Worm (Caenorhabditis elegans) whole organism, L4 larva: Measurements from ENCODE around the gene nlp-25.

Source experiments
- T20F7.1 ChIP-seq: fragments of 200-800 bp; sonication (Bioruptor generic); optimal IDR thresholded peaks from 2 replicates; lab custom pipeline; 2018; ENCODE audit warnings: mild to moderate bottlenecking, missing genetic modification characterization, missing compliant biosample characterization
- ceh-32 ChIP-seq: sonication (generic microtip); optimal IDR thresholded peaks from 2 replicates; lab custom pipeline; 2016; ENCODE audit warnings: mild to moderate bottlenecking, missing genetic modification characterization, missing compliant biosample characterization; ENCODE audit not compliant: poor library complexity
- ceh-82 ChIP-seq: sonication (generic microtip); optimal IDR thresholded peaks from 2 replicates; lab custom pipeline; 2017; ENCODE audit warnings: missing biosample characterization, missing genetic modification characterization
- daf-16 ChIP-seq, 3 experiments: sonication (generic microtip); optimal IDR thresholded peaks; 2 replicates each; lab custom pipeline; 2016 to 2017; ENCODE audit warnings: missing genetic modification characterization in 3 of 3, missing genetic modification reagents in 3 of 3, mild to moderate bottlenecking in 2 of 3, missing compliant biosample characterization in 2 of 3, missing biosample characterization in 1 of 3, moderate library complexity in 1 of 3
- dpl-1 ChIP-seq: fragments of 150-350 bp; optimal IDR thresholded peaks from 2 replicates; lab custom pipeline; 2014; ENCODE audit warnings: missing biosample characterization, missing genetic modification reagents, missing genetic modification characterization
- jun-1 ChIP-seq: fragments of 150-350 bp; optimal IDR thresholded peaks from 2 replicates; lab custom pipeline; 2014; ENCODE audit warnings: missing biosample characterization, missing genetic modification reagents, missing genetic modification characterization
- lin-15B ChIP-seq: fragments of 150-350 bp; sonication (generic microtip); optimal IDR thresholded peaks from 3 replicates; lab custom pipeline; 2014; ENCODE audit warnings: missing biosample characterization, missing genetic modification characterization
- skn-1 ChIP-seq: fragments of 150-350 bp; optimal IDR thresholded peaks from 2 replicates; lab custom pipeline; 2014; ENCODE audit warnings: missing biosample characterization, missing genetic modification characterization
- snpc-4 ChIP-seq: fragments of 150-350 bp; optimal IDR thresholded peaks from 2 replicates; lab custom pipeline; 2014; ENCODE audit warnings: missing biosample characterization, missing genetic modification characterization
- unc-62 ChIP-seq, 3 experiments: fragments of 150-350 bp in 1 of 3; sonication (generic microtip); optimal IDR thresholded peaks in 2 of 3; peaks in 1 of 3; 1 replicate in 1 of 3; 2 replicates in 2 of 3; lab custom pipeline; 2014 to 2017; ENCODE audit warnings: missing biosample characterization in 3 of 3, missing genetic modification characterization in 3 of 3, missing genetic modification reagents in 3 of 3, missing genotype in 1 of 3
- vab-7 ChIP-seq: fragments of 200-800 bp; sonication (Bioruptor generic); IDR thresholded peaks from 2 replicates; pipeline ENCODE4 v1.3.6; 2022; ENCODE audit warnings: missing genetic modification reagents, missing genetic modification characterization, missing compliant biosample characterization
- ztf-11 ChIP-seq: fragments of 150-350 bp; optimal IDR thresholded peaks from 2 replicates; lab custom pipeline; 2014; ENCODE audit warnings: missing biosample characterization, missing genetic modification characterization

DNA sequence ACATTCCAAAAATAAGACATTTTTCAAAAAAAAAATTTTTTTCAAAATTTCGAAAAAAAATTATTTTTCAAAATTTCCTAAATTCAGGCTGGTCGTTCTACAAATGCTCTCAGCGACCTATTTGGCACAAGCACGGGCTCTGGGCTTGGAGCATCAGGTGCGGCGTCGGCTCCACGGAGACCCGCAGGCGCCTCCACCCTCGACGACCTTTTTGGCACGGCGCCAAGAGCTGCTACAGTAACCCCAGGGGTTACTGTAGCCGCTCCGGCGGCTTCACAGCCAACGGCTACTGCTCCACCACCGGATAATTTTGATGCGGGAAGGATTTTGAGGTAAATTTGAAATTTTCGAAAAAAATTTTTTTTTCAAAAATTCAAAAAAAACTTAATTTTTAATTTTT, 19.7 kb downstream of the nlp-25 start:
- TF ChIP-seq ceh-82 (tag; lab: Kevin White, UChicago) (no peak), skn-1 (tag; lab: Kevin White, UChicago) (no peak), dpl-1 (GFP tag; lab: Kevin White, UChicago) (no peak), T20F7.1 (GFP tag; lab: Kevin White, UChicago) (no peak), ztf-11 (no peak), vab-7 (no peak), unc-62 (GFP tag; optimal IDR thresholded peaks at IDR 0.05 in 1 of 2; lab: Kevin White, UChicago) (no peak), unc-62 (tag; optimal IDR thresholded peaks at IDR 0.05; lab: Kevin White, UChicago) (no peak), jun-1 (tag; lab: Kevin White, UChicago) (no peak), ceh-32 (tag; lab: Kevin White, UChicago) (no peak), lin-15B (tag; lab: Kevin White, UChicago) (no peak), daf-16 (GFP tag; optimal IDR thresholded peaks at IDR 0.05; lab: Kevin White, UChicago) (no peak), daf-16 (tag; optimal IDR thresholded peaks at IDR 0.05; lab: Kevin White, UChicago) (no peak), snpc-4 (tag; lab: Kevin White, UChicago) (no peak)
